Fruit fly (Drosophila melanogaster) whole organism, pupa: ENCODE measurements around the gene Mink.

Experiments
- CG14655 ChIP-seq: fragments of 200-800 bp; sonication (Bioruptor generic); optimal IDR thresholded peaks from 3 replicates; lab custom pipeline; 2017; ENCODE audit warnings: mild to moderate bottlenecking, missing biosample characterization, missing genetic modification reagents, missing genetic modification characterization
- CG15710 ChIP-seq: fragments of 200-800 bp; sonication (Bioruptor generic); optimal IDR thresholded peaks from 2 replicates; lab custom pipeline; 2018; ENCODE audit warnings: missing biosample characterization, mild to moderate bottlenecking, missing genetic modification characterization, moderate library complexity
- CG32121 ChIP-seq: fragments of 200-800 bp; sonication (Bioruptor generic); IDR thresholded peaks from 2 replicates; pipeline ENCODE4 v1.3.6; 2022; ENCODE audit warnings: missing biosample characterization, missing genetic modification characterization
- CG4496 ChIP-seq: fragments of 200-800 bp; sonication (Bioruptor generic); IDR thresholded peaks from 3 replicates; pipeline ENCODE4 v1.3.6; 2022; ENCODE audit warnings: missing biosample characterization, missing genetic modification characterization
- CG8159 ChIP-seq: fragments of 200-800 bp; sonication (Bioruptor generic); optimal IDR thresholded peaks from 3 replicates; lab custom pipeline; 2018; ENCODE audit warnings: missing biosample characterization, mild to moderate bottlenecking, missing genetic modification characterization, moderate library complexity

dm6 chr3R:24947332-24947731 is 25.1 kb downstream of the Mink start, which contains the start of gene mah:
- TF ChIP-seq CG8159 (no peak), CG32121 (GFP tag; lab: Robert Waterston, UW) (no peak), CG14655 (GFP tag; lab: Kevin White, UChicago) (no peak), CG15710 (no peak), CG4496 (GFP tag; lab: Robert Waterston, UW) (no peak)
